Fruit fly (Drosophila melanogaster) whole organism, prepupa: ENCODE data around the gene Syx16.

Source experiments
- CG11902 ChIP-seq: fragments of 200-800 bp; sonication (Bioruptor generic); optimal IDR thresholded peaks from 3 replicates; lab custom pipeline; 2016; ENCODE audit warnings: missing biosample characterization, missing genetic modification characterization
- Eip75B ChIP-seq: fragments of 200-800 bp; sonication (Bioruptor generic); optimal IDR thresholded peaks from 3 replicates; lab custom pipeline; 2016; ENCODE audit warnings: missing biosample characterization, missing genetic modification characterization
- ss ChIP-seq, 2 experiments: fragments of 200-800 bp; sonication (Bioruptor generic); optimal IDR thresholded peaks; 2 replicates in 1 of 2; 3 replicates in 1 of 2; lab custom pipeline; 2017 to 2018; ENCODE audit warnings: mild to moderate bottlenecking in 2 of 2, missing biosample characterization in 2 of 2, missing genetic modification characterization in 2 of 2, moderate library complexity in 1 of 2
- topi ChIP-seq: fragments of 200-800 bp; sonication (Bioruptor generic); optimal IDR thresholded peaks from 3 replicates; lab custom pipeline; 2016; ENCODE audit warnings: missing biosample characterization, missing genetic modification characterization
- vri ChIP-seq: fragments of 200-800 bp; sonication (Bioruptor generic); optimal IDR thresholded peaks from 3 replicates; lab custom pipeline; 2016; ENCODE audit warnings: missing biosample characterization, mild to moderate bottlenecking, missing genetic modification characterization

dm6 chrX:20393580-20393979 is at the start of gene Syx16:
- TF ChIP-seq ss (GFP tag; optimal IDR thresholded peaks at IDR 0.05; lab: Kevin White, UChicago) (no peak), vri (GFP tag; lab: Kevin White, UChicago) (no peak), CG11902 (GFP tag; lab: Kevin White, UChicago) (no peak), Eip75B (GFP tag; lab: Kevin White, UChicago) (no peak), topi (no peak)
